Fruit fly (Drosophila melanogaster) whole organism, embryonic: Measurements from ENCODE around the gene ATPsynbeta.

Source experiments
- CG1233 ChIP-seq: fragments of 200-800 bp; sonication (Bioruptor generic); optimal IDR thresholded peaks from 4 replicates; lab custom pipeline; 2018; ENCODE audit warnings: missing biosample characterization, mild to moderate bottlenecking, missing genetic modification characterization
- CG16813 ChIP-seq: fragments of 200-800 bp; sonication (Bioruptor generic); IDR thresholded peaks from 3 replicates; pipeline ENCODE4 v1.3.6; 2022; ENCODE audit warnings: missing biosample characterization, missing genetic modification characterization; ENCODE audit not compliant: partially characterized antibody
- CG30020 ChIP-seq: fragments of 200-800 bp; optimal IDR thresholded peaks from 2 replicates; lab custom pipeline; 2019; ENCODE audit warnings: missing biosample characterization, mild to moderate bottlenecking, missing genetic modification characterization, moderate library complexity
- Eip74EF ChIP-seq, 2 experiments: fragments of 200-800 bp in 1 of 2; fragments of >200 bp in 1 of 2; sonication (Bioruptor generic) in 1 of 2; optimal IDR thresholded peaks; 2 replicates each; lab custom pipeline; 2017 to 2019; ENCODE audit warnings: missing biosample characterization in 2 of 2, missing genetic modification characterization in 2 of 2, mild to moderate bottlenecking in 1 of 2, moderate library complexity in 1 of 2
- NC2β ChIP-seq: fragments of 200-800 bp; sonication (Bioruptor generic); optimal IDR thresholded peaks from 2 replicates; lab custom pipeline; 2016; ENCODE audit warnings: missing biosample characterization, missing genetic modification characterization
- Nf-YB ChIP-seq: fragments of 200-800 bp; sonication (Bioruptor generic); optimal IDR thresholded peaks from 3 replicates; lab custom pipeline; 2019; ENCODE audit warnings: missing biosample characterization, mild to moderate bottlenecking, missing genetic modification characterization, moderate library complexity
- Taf1 ChIP-seq: fragments of 200-800 bp; sonication (Bioruptor generic); IDR thresholded peaks from 2 replicates; pipeline ENCODE4 v1.3.6; 2022; ENCODE audit warnings: missing biosample characterization, missing genetic modification characterization
- eyg ChIP-seq: fragments of 200-800 bp; sonication (Bioruptor generic); optimal IDR thresholded peaks from 3 replicates; lab custom pipeline; 2016; ENCODE audit warnings: missing biosample characterization, missing genetic modification characterization
- fd3F ChIP-seq: fragments of 200-800 bp; sonication (Bioruptor generic); optimal IDR thresholded peaks from 2 replicates; lab custom pipeline; 2018; ENCODE audit warnings: missing biosample characterization, mild to moderate bottlenecking, missing genetic modification characterization, moderate library complexity
- fru ChIP-seq: fragments of >200 bp; optimal IDR thresholded peaks from 2 replicates; lab custom pipeline; 2017
- gem ChIP-seq: fragments of 200-800 bp; sonication (Bioruptor generic); optimal IDR thresholded peaks from 2 replicates; lab custom pipeline; 2019; ENCODE audit warnings: missing biosample characterization, mild to moderate bottlenecking, missing genetic modification characterization, moderate library complexity
- gt ChIP-seq: fragments of 200-800 bp; sonication (Bioruptor generic); IDR thresholded peaks from 2 replicates; pipeline ENCODE4 v1.3.6; 2022; ENCODE audit warnings: missing biosample characterization, missing genetic modification characterization

DNA sequence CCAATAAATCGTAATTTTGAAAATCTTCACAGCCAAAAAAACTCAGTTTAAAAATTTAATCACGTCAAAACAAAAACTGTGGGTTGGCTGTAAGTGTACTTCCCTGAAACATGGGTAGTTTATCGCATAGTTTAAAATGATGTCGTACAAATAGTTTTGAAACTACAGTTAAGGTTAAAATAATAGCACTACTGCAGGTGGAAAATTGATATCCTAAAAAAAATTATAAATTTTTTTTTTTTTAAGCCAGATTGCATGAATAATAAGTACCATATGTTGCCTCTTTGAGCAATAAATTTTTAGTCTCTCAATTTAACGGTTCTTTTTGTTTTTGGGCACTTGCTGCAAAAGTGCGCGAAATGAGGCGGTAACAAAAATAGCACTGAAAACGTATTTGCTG lies 6.2 kb upstream of the ATPsynbeta start:
- TF ChIP-seq gem (tag; lab: Kevin White, UChicago) = no peak
- TF ChIP-seq Taf1 (GFP tag; lab: Robert Waterston, UW) = no peak
- no peak for TF ChIP-seq fru (lab: Kevin White, UChicago)
- TF ChIP-seq gt = no peak
- TF ChIP-seq eyg (GFP tag; lab: Kevin White, UChicago) = no peak
- no peak for TF ChIP-seq fd3F
- no peak for TF ChIP-seq Eip74EF (GFP tag; optimal IDR thresholded peaks at IDR 0.05; lab: Kevin White, UChicago)
- no peak for TF ChIP-seq NC2β
- no peak for TF ChIP-seq CG1233 (GFP tag; lab: Kevin White, UChicago)
- TF ChIP-seq Nf-YB (GFP tag; lab: Kevin White, UChicago) = no peak
- no peak for TF ChIP-seq CG16813 (GFP tag; lab: Robert Waterston, UW)
- TF ChIP-seq CG30020 (tag; lab: Kevin White, UChicago) = no peak
